Worm (Caenorhabditis elegans) whole organism, L1 larva: ENCODE measurements around the gene H35B03.2.

Experiments
- ceh-82 ChIP-seq, 3 experiments: fragments of 150-350 bp in 1 of 3; sonication (generic microtip) in 2 of 3; optimal IDR thresholded peaks; 2 replicates each; lab custom pipeline; 2014 to 2017; ENCODE audit warnings: missing biosample characterization in 3 of 3, missing genetic modification characterization in 3 of 3
- hlh-17 ChIP-seq: fragments of 200-800 bp; sonication (Bioruptor generic); optimal IDR thresholded peaks from 2 replicates; lab custom pipeline; 2018; ENCODE audit warnings: missing genetic modification characterization, mild to moderate bottlenecking, missing compliant biosample characterization, moderate library complexity, borderline replicate concordance
- hpl-2 ChIP-seq: fragments of 150-350 bp; optimal IDR thresholded peaks from 2 replicates; lab custom pipeline; 2014; ENCODE audit warnings: missing biosample characterization, missing genetic modification reagents, missing genetic modification characterization
- nhr-237 ChIP-seq: fragments of 150-350 bp; optimal IDR thresholded peaks from 2 replicates; lab custom pipeline; 2014; ENCODE audit warnings: missing biosample characterization, missing genetic modification characterization
- nhr-28 ChIP-seq: fragments of 150-350 bp; optimal IDR thresholded peaks from 2 replicates; lab custom pipeline; 2014; ENCODE audit warnings: missing biosample characterization, missing genetic modification characterization
- nhr-77 ChIP-seq: fragments of 150-350 bp; optimal IDR thresholded peaks from 2 replicates; lab custom pipeline; 2014; ENCODE audit warnings: missing biosample characterization, missing genetic modification characterization
- pqm-1 ChIP-seq: sonication (generic microtip); optimal IDR thresholded peaks from 3 replicates; lab custom pipeline; 2017; ENCODE audit warnings: missing biosample characterization, missing genetic modification characterization
- snpc-4 ChIP-seq: fragments of 150-350 bp; optimal IDR thresholded peaks from 2 replicates; lab custom pipeline; 2014; ENCODE audit warnings: missing biosample characterization, missing genetic modification characterization
- sup-37 ChIP-seq: fragments of 200-800 bp; sonication (Bioruptor generic); optimal IDR thresholded peaks from 2 replicates; lab custom pipeline; 2018; ENCODE audit warnings: mild to moderate bottlenecking, missing genetic modification characterization, missing compliant biosample characterization

DNA sequence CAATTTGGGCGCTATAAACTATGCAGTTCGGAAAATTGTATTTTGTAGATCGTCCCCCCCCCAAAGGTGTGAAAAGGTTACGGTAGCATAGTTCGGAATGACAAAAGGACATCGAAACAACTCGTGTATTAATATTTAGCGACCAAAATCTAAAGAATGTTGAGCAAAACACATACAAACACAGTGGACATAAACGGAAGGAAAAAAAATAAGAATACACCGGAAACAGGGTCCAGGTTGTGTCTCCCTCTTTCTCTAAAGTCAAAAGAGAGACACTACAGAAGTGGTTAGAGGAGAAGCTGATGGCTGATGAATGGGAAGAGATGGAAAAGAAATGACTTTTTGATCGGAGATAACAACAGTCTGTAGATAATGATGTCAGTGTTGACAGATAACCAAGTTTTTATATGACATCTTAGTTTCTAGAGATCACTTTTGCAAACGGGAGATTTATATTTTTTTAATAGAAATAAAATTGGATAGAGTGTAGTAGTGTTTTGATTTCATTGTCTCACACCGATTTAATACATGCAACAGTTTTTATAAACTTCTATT lies 48.8 kb upstream of the H35B03.2 start:
- TF ChIP-seq snpc-4 (tag; lab: Kevin White, UChicago) (no peak), ceh-82 (tag; optimal IDR thresholded peaks at IDR 0.05; lab: Kevin White, UChicago) (no peak), hlh-17 (GFP tag; lab: Kevin White, UChicago) (no peak), hpl-2 (GFP tag; lab: Kevin White, UChicago) (no peak), nhr-28 (tag; lab: Kevin White, UChicago) (no peak), nhr-237 (tag; lab: Kevin White, UChicago) (no peak), nhr-77 (no peak), pqm-1 (tag; lab: Kevin White, UChicago) (no peak), sup-37 (GFP tag; lab: Kevin White, UChicago) (no peak)
